Fruit fly (Drosophila melanogaster) Kc167 (cell line): ENCODE results near the gene DEF8.

ENCODE experiments used
- h ChIP-seq: fragments of >200 bp; optimal IDR thresholded peaks from 3 replicates; lab custom pipeline; 2018; ENCODE audit warnings: missing external identifiers
- insv ChIP-seq: fragments of >200 bp; optimal IDR thresholded peaks from 3 replicates; lab custom pipeline; 2018; ENCODE audit warnings: missing external identifiers

DNA sequence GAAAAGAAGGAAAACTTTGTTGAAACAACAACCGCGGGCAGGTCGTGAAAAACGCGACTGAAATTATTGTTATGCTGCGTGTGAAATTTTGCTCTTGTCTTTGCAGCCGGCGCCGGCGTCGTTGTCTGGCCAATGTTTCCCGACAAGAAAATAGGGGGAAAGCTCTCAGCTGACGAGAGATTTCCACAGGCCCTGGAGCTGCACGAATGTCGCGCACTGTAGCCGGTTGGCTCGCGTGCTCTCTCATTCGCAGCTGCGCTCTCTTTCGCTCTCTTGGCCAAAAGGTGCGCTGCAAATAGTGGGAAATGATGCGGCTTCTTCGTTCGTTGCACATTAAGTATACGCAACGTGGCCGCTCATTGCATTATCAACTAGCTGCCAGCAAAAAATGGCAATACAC is 31.7 kb downstream of the DEF8 start, which contains the start of gene CG9760:
- TF ChIP-seq h (lab: Kevin White, UChicago) (no peak), insv (no peak)
